Fruit fly (Drosophila melanogaster): ENCODE measurements around the gene CG18754.

CG18754 gene

dm6 chr3R:23726740-23727139, 42.9 kb downstream of the CG18754 start (continued):
- TF ChIP-seq Myb (GFP tag; optimal IDR thresholded peaks at IDR 0.05) (peak; percentile 42), Gsc (GFP tag; IDR thresholded peaks at IDR 0.05) (no peak), Hsf (GFP tag; optimal IDR thresholded peaks at IDR 0.05) (peak; percentile 74), BEAF-32 (GFP tag; optimal IDR thresholded peaks at IDR 0.05) (no peak), jing (GFP tag; optimal IDR thresholded peaks at IDR 0.05) (peak; percentile 22), odd (GFP tag; optimal IDR thresholded peaks at IDR 0.05) (peak; percentile 34), CoRest (tag; optimal IDR thresholded peaks at IDR 0.05) (peak; percentile 81), ssp (GFP tag; IDR thresholded peaks at IDR 0.05) (peak; percentile 54), lbe (GFP tag; optimal IDR thresholded peaks at IDR 0.05) (peak; percentile 52), amos (GFP tag; IDR thresholded peaks at IDR 0.05; ENCODE audit: partially characterized antibody) (no peak), trem (tag; optimal IDR thresholded peaks at IDR 0.05) (peak; percentile 1), bsh (GFP tag; optimal IDR thresholded peaks at IDR 0.05) (peak; percentile 15 to 69), Nf-YC (tag; optimal IDR thresholded peaks at IDR 0.05) (peak; percentile 35), CG10274 (GFP tag; optimal IDR thresholded peaks at IDR 0.05) (peak; percentile 27), CG10209 (GFP tag; optimal IDR thresholded peaks at IDR 0.05) (peak; percentile 75), Gug (GFP tag; IDR thresholded peaks at IDR 0.05) (peak; percentile 51; the same call in 2 of the 4 replicates), CG11695 (GFP tag; IDR thresholded peaks at IDR 0.05) (peak; percentile 86), row (GFP tag; IDR thresholded peaks at IDR 0.05) (peak; percentile 87), Oaz (GFP tag; IDR thresholded peaks at IDR 0.05) (peak; percentile 40; the same call in 1 of the 2 replicates), slou (GFP tag; optimal IDR thresholded peaks at IDR 0.05) (peak; percentile 71), Dll (GFP tag; IDR thresholded peaks at IDR 0.05; ENCODE audit: partially characterized antibody) (no peak), tup (GFP tag; optimal IDR thresholded peaks at IDR 0.05) (peak; percentile 40), Sry-δ (GFP tag; optimal IDR thresholded peaks at IDR 0.05) (peak; percentile 14), CG2889 (GFP tag; IDR thresholded peaks at IDR 0.05) (peak; percentile 78; the same call in 1 of the 3 replicates), CG2199 (GFP tag; IDR thresholded peaks at IDR 0.05) (no peak), CG9876 (GFP tag; optimal IDR thresholded peaks at IDR 0.05) (peak; percentile 1), scrt (GFP tag; optimal IDR thresholded peaks at IDR 0.05) (peak; percentile 78), CG12104 (GFP tag; optimal IDR thresholded peaks at IDR 0.05) (peak; percentile 51), Hmx (GFP tag; optimal IDR thresholded peaks at IDR 0.05) (peak; percentile 66), CG2116 (GFP tag; optimal IDR thresholded peaks at IDR 0.05) (peak; percentile 31), Atf3 (GFP tag; optimal IDR thresholded peaks at IDR 0.05) (no peak), Max (GFP tag; optimal IDR thresholded peaks at IDR 0.05) (peak; percentile 70), fu2 (GFP tag; optimal IDR thresholded peaks at IDR 0.05) (peak; percentile 65), CG6254 (GFP tag; optimal IDR thresholded peaks at IDR 0.05) (no peak), CG8944 (GFP tag; optimal IDR thresholded peaks at IDR 0.05) (peak; percentile 16), Hr3 (GFP tag; optimal IDR thresholded peaks at IDR 0.05) (peak; percentile 66), fd64A (GFP tag; optimal IDR thresholded peaks at IDR 0.05) (no peak), kah (GFP tag; optimal IDR thresholded peaks at IDR 0.05) (no peak), Fer1 (GFP tag; optimal IDR thresholded peaks at IDR 0.05) (peak; percentile 90), Abd-B (GFP tag; optimal IDR thresholded peaks at IDR 0.05) (peak; percentile 58), HHEX (GFP tag; optimal IDR thresholded peaks at IDR 0.05) (peak; percentile 67), CG6689 (GFP tag; IDR thresholded peaks at IDR 0.05) (peak; percentile 75), HLH4C (GFP tag; IDR thresholded peaks at IDR 0.05; ENCODE audit: partially characterized antibody) (no peak), CG16813 (GFP tag; IDR thresholded peaks at IDR 0.05; ENCODE audit: partially characterized antibody) (no peak), Fer3 (tag; optimal IDR thresholded peaks at IDR 0.05) (peak; percentile 90), CG4328 (GFP tag; optimal IDR thresholded peaks at IDR 0.05) (no peak), pfk (GFP tag; optimal IDR thresholded peaks at IDR 0.05) (no peak), CG30403 (GFP tag; optimal IDR thresholded peaks at IDR 0.05) (peak; percentile 86), CG7271 (tag; optimal IDR thresholded peaks at IDR 0.05) (no peak), CG8359 (GFP tag; optimal IDR thresholded peaks at IDR 0.05; ENCODE audit: borderline replicate concordance) (peak; percentile 2)
